Fruit fly (Drosophila melanogaster): ENCODE data around the gene Septin2.
A peak's percentile ranks its signal among the peaks of the same experiment; 100 is the strongest.

Gene Septin2

DNA sequence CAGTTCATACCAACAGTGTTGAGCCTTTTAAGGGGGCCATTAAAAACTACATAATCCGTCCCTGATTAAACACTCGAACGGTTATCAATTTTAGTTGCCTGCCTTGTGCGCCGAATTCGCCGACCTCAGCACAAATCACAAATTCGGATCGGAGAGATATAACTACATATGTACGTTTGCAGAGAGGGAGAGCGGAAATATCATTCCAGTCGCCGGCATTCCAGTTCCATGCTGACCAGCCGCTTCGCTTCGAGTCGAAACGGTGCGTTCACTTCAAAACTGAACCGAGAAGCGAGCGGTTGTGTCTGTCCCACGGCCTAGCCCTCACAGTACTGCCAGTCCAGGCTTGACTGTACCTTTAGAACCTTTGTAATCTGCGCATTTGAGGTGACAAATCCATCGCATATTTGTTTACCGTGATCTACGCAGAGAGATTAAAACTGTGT is 13.6 kb downstream of the Septin2 start (continued):
- TF ChIP-seq toy (GFP tag; IDR thresholded peaks at IDR 0.05) (no peak), CG10431 (GFP tag; optimal IDR thresholded peaks at IDR 0.05) (no peak), Bteb2 (GFP tag; optimal IDR thresholded peaks at IDR 0.05) (no peak), unc-4 (GFP tag; IDR thresholded peaks at IDR 0.05; ENCODE audit: partially characterized antibody) (0 out of 2 replicates have a peak, but pooled peaks have one; percentile 38), Dek (tag; optimal IDR thresholded peaks at IDR 0.05) (peak; percentile 14), Atf-2 (GFP tag; optimal IDR thresholded peaks at IDR 0.05) (no peak), ara (GFP tag; IDR thresholded peaks at IDR 0.05) (no peak), CG3838 (GFP tag; optimal IDR thresholded peaks at IDR 0.05) (no peak), hbn (GFP tag; IDR thresholded peaks at IDR 0.05; ENCODE audit: partially characterized antibody) (no peak), zen (tag; optimal IDR thresholded peaks at IDR 0.05) (peak; percentile 36), bbx (GFP tag; IDR thresholded peaks at IDR 0.05; ENCODE audit: partially characterized antibody) (no peak), jumu (GFP tag; optimal IDR thresholded peaks at IDR 0.05) (peak; percentile 13), org-1 (GFP tag; optimal IDR thresholded peaks at IDR 0.05) (no peak), Dll (GFP tag; IDR thresholded peaks at IDR 0.05; ENCODE audit: partially characterized antibody) (no peak), CG11247 (GFP tag; IDR thresholded peaks at IDR 0.05) (no peak), CG6765 (GFP tag; optimal IDR thresholded peaks at IDR 0.05) (peak; percentile 43), CG2678 (tag; optimal IDR thresholded peaks at IDR 0.05) (peak; percentile 38), Hr51 (GFP tag; optimal IDR thresholded peaks at IDR 0.05) (no peak), CG17385 (GFP tag; optimal IDR thresholded peaks at IDR 0.05) (peak; percentile 53), CkIIα-i1 (GFP tag; IDR thresholded peaks at IDR 0.05) (no peak), GATAe (GFP tag; conservative IDR thresholded peaks at IDR 0.05) (no peak), CG11456 (GFP tag; IDR thresholded peaks at IDR 0.05) (no peak), Blimp-1 (GFP tag; optimal IDR thresholded peaks at IDR 0.05) (no peak), CG13287 (GFP tag; IDR thresholded peaks at IDR 0.05; ENCODE audit: partially characterized antibody) (peak; percentile 31; the same call in 1 of the 2 replicates), pnt (GFP tag; optimal IDR thresholded peaks at IDR 0.05) (no peak), Neu2 (GFP tag; optimal IDR thresholded peaks at IDR 0.05; ENCODE audit: borderline replicate concordance) (no peak), CG9437 (GFP tag; optimal IDR thresholded peaks at IDR 0.05) (no peak), CG4360 (GFP tag; IDR thresholded peaks at IDR 0.05) (peak; percentile 38; the same call in 1 of the 2 replicates), pros (GFP tag; optimal IDR thresholded peaks at IDR 0.05) (no peak), Abd-B (GFP tag; optimal IDR thresholded peaks at IDR 0.05) (no peak), croc (GFP tag; conservative IDR thresholded peaks at IDR 0.05) (no peak), CG11398 (GFP tag; optimal IDR thresholded peaks at IDR 0.05) (peak; percentile 2), gsb-n (tag; optimal IDR thresholded peaks at IDR 0.05) (no peak), Atf6 (GFP tag; IDR thresholded peaks at IDR 0.05) (no peak), lmd (GFP tag; IDR thresholded peaks at IDR 0.05) (no peak), Hmr (GFP tag; optimal IDR thresholded peaks at IDR 0.05) (peak; percentile 45), CG32772 (GFP tag; IDR thresholded peaks at IDR 0.05) (no peak), gcm (GFP tag; optimal IDR thresholded peaks at IDR 0.05) (no peak), vnd (GFP tag; IDR thresholded peaks at IDR 0.05; ENCODE audit: partially characterized antibody) (0 out of 3 replicates have a peak, but pooled peaks have one; percentile 24), CG15269 (tag; optimal IDR thresholded peaks at IDR 0.05) (peak; percentile 12), CG6854 (GFP tag; optimal IDR thresholded peaks at IDR 0.05) (no peak), pfk (GFP tag; optimal IDR thresholded peaks at IDR 0.05) (peak; percentile 71), CG14050 (GFP tag; IDR thresholded peaks at IDR 0.05) (no peak), CG10209 (GFP tag; optimal IDR thresholded peaks at IDR 0.05) (no peak), CG4282 (GFP tag; optimal IDR thresholded peaks at IDR 0.05) (no peak), CG2202 (tag; optimal IDR thresholded peaks at IDR 0.05) (no peak), MESR4 (GFP tag; optimal IDR thresholded peaks at IDR 0.05) (peak; percentile 58), fd64A (GFP tag; optimal IDR thresholded peaks at IDR 0.05) (no peak), CG15073 (GFP tag; optimal IDR thresholded peaks at IDR 0.05) (no peak), CoRest (tag; optimal IDR thresholded peaks at IDR 0.05) (no peak)
